Worm (Caenorhabditis elegans) whole organism, L4 larva: ENCODE data around the gene meg-4.

ENCODE experiments used
- ama-1 ChIP-seq: fragments of 150-350 bp; optimal IDR thresholded peaks from 2 replicates; lab custom pipeline; 2014; ENCODE audit warnings: inconsistent platforms, mixed read lengths
- nhr-237 ChIP-seq: sonication (generic microtip); optimal IDR thresholded peaks from 2 replicates; lab custom pipeline; 2017; ENCODE audit warnings: missing biosample characterization, missing genetic modification characterization
- pha-4 ChIP-seq, 2 experiments: fragments of 150-350 bp in 1 of 2; fragments of 200-800 bp in 1 of 2; sonication (Bioruptor generic) in 1 of 2; IDR thresholded peaks in 1 of 2; optimal IDR thresholded peaks in 1 of 2; 2 replicates each; pipeline versions ENCODE4 v1.3.6 to Lab custom; 2014 to 2022; ENCODE audit warnings: missing genetic modification characterization in 2 of 2, missing genetic modification reagents in 2 of 2, missing biosample characterization in 1 of 2, missing compliant biosample characterization in 1 of 2
- ztf-11 ChIP-seq: fragments of 150-350 bp; optimal IDR thresholded peaks from 2 replicates; lab custom pipeline; 2014; ENCODE audit warnings: missing biosample characterization, missing genetic modification characterization
- ztf-7 ChIP-seq: fragments of 150-350 bp; optimal IDR thresholded peaks from 2 replicates; lab custom pipeline; 2014; ENCODE audit warnings: missing biosample characterization, missing genetic modification characterization

DNA sequence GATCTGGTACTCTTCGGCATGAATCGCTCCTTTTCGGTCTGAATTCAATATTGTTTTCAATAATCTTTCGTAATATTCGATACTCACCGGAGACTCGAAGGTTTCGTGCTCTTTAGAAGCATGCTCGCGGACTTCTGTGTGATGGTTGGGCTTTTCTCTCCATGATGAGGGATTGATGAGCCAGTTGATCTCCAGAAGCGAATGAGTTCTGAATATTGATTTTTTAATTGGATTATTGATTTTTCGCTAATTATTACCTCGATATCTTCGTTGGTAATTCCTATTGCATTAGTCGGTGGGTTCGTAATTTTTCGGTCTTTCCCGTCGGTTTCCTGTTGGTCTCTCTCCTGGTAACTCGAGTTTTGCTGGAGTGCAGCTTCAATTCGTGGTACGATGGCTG lies 15.7 kb upstream of the meg-4 start:
- TF ChIP-seq ztf-11 (tag; lab: Kevin White, UChicago) (no peak), ztf-7 (tag; lab: Kevin White, UChicago) (no peak), pha-4 (GFP tag; IDR thresholded peaks at IDR 0.05; lab: Robert Waterston, UW) (no peak), pha-4 (tag; optimal IDR thresholded peaks at IDR 0.05; lab: Kevin White, UChicago) (no peak), nhr-237 (tag; lab: Kevin White, UChicago) (no peak), ama-1 (lab: Kevin White, UChicago) (no peak)
